Worm (Caenorhabditis elegans) whole organism, midembryonic: ENCODE data around the gene cey-4.

Experiments used
- T22C8.4 ChIP-seq: fragments of 200-800 bp; sonication (Bioruptor generic); IDR thresholded peaks from 2 replicates; pipeline ENCODE4 v1.3.6; 2022; ENCODE audit warnings: missing genetic modification characterization, missing compliant biosample characterization
- cog-1 ChIP-seq: sonication (generic microtip); optimal IDR thresholded peaks from 2 replicates; lab custom pipeline; 2016; ENCODE audit warnings: missing genetic modification characterization, missing compliant biosample characterization
- klf-2 ChIP-seq: fragments of 200-800 bp; sonication (Bioruptor generic); conservative IDR thresholded peaks from 2 replicates; pipeline ENCODE4 v1.3.6; 2022; ENCODE audit warnings: missing genetic modification reagents, missing genetic modification characterization, missing compliant biosample characterization
- med-1 ChIP-seq: sonication (generic microtip); optimal IDR thresholded peaks from 2 replicates; lab custom pipeline; 2017; ENCODE audit warnings: missing genetic modification characterization, mild to moderate bottlenecking, missing compliant biosample characterization, antibody characterized with exemption, missing genetic modification reagents; ENCODE audit not compliant: insufficient read depth
- ref-1 ChIP-seq: fragments of 200-800 bp; sonication (Bioruptor generic); conservative IDR thresholded peaks from 2 replicates; pipeline ENCODE4 v1.3.6; 2022; ENCODE audit warnings: missing genetic modification reagents, missing genetic modification characterization, missing compliant biosample characterization
- ztf-29 ChIP-seq: fragments of 200-800 bp; sonication (Bioruptor generic); IDR thresholded peaks from 2 replicates; pipeline ENCODE4 v1.3.6; 2022; ENCODE audit warnings: missing genetic modification reagents, missing genetic modification characterization, missing compliant biosample characterization

- TF ChIP-seq ref-1 (no peak), med-1 (no peak), klf-2 (no peak), T22C8.4 (GFP tag; lab: Robert Waterston, UW) (peak; percentile 48; the same call in 1 of the 2 replicates), ztf-29 (GFP tag; lab: Robert Waterston, UW) (no peak), cog-1 (tag; lab: Kevin White, UChicago) (no peak)
Measured at ce11 chrIII:10818364-10818763, 50.1 kb downstream of the cey-4 start.
